Fruit fly (Drosophila melanogaster) S2 (cell line): ENCODE data around the gene CG17010.

Experiments
- CG8478 ChIP-seq: fragments of >200 bp; optimal IDR thresholded peaks from 2 replicates; lab custom pipeline; 2018
- CTCF ChIP-seq, 2 experiments: fragments of >200 bp; optimal IDR thresholded peaks; 2 replicates each; lab custom pipeline; 2018

dm6 chr2L:12351969-12352368 lies 4.3 kb upstream of the CG17010 start:
- no peak for TF ChIP-seq CTCF (optimal IDR thresholded peaks at IDR 0.05; lab: Kevin White, UChicago)
- TF ChIP-seq CG8478 (lab: Kevin White, UChicago), result no peak
